Worm (Caenorhabditis elegans) whole organism, late embryonic: Measurements from ENCODE around the gene srh-190.

Experiments
- F13H6.1 ChIP-seq: sonication (generic microtip); optimal IDR thresholded peaks from 2 replicates; lab custom pipeline; 2016; ENCODE audit warnings: missing genetic modification characterization, missing compliant biosample characterization
- dmd-4 ChIP-seq: sonication (generic microtip); optimal IDR thresholded peaks from 2 replicates; lab custom pipeline; 2016; ENCODE audit warnings: borderline replicate concordance, missing genetic modification characterization, missing compliant biosample characterization
- gmeb-2 ChIP-seq: sonication (generic microtip); optimal IDR thresholded peaks from 2 replicates; lab custom pipeline; 2016; ENCODE audit warnings: missing genetic modification characterization, inconsistent platforms, missing compliant biosample characterization
- pag-3 ChIP-seq: sonication (generic microtip); optimal IDR thresholded peaks from 2 replicates; lab custom pipeline; 2016; ENCODE audit warnings: missing compliant biosample characterization, missing genetic modification characterization, borderline replicate concordance
- pha-4 ChIP-seq: fragments of 150-350 bp; optimal IDR thresholded peaks from 2 replicates; lab custom pipeline; 2018; ENCODE audit warnings: missing biosample characterization, missing genetic modification reagents, missing genetic modification characterization
- unc-3 ChIP-seq, 2 experiments: fragments of 200-800 bp in 1 of 2; sonication (Bioruptor generic) in 1 of 2; sonication (generic microtip) in 1 of 2; conservative IDR thresholded peaks in 1 of 2; optimal IDR thresholded peaks in 1 of 2; 2 replicates each; pipeline versions ENCODE4 v1.3.6 to Lab custom; 2016 to 2022; ENCODE audit warnings: missing compliant biosample characterization in 2 of 2, missing genetic modification characterization in 2 of 2, missing genetic modification reagents in 1 of 2

- TF ChIP-seq pag-3 (no peak), F13H6.1 (tag; lab: Kevin White, UChicago) (no peak), pha-4 (no peak), gmeb-2 (no peak), dmd-4 (no peak), unc-3 (GFP tag; conservative IDR thresholded peaks at IDR 0.05; lab: Robert Waterston, UW) (no peak), unc-3 (tag; optimal IDR thresholded peaks at IDR 0.05; lab: Kevin White, UChicago) (no peak)
Measured at ce11 chrV:3903424-3903823, 517 bp downstream of the srh-190 start.
